Worm (Caenorhabditis elegans): ENCODE results near the gene rpb-8.

ce11 chrIII:4900260-4900659 lies 17.5 kb downstream of the rpb-8 start, which contains the start of gene tag-340:
- TF ChIP-seq daf-16 (GFP tag; optimal IDR thresholded peaks at IDR 0.05) (no peak), daf-16 (tag; optimal IDR thresholded peaks at IDR 0.05) (peak; percentile 42), ZK546.5 (tag; optimal IDR thresholded peaks at IDR 0.05) (no peak), F44E2.7 (GFP tag; IDR thresholded peaks at IDR 0.05) (no peak), lin-13 (GFP tag; optimal IDR thresholded peaks at IDR 0.05) (no peak), mes-2 (tag; optimal IDR thresholded peaks at IDR 0.05; ENCODE audit: poor library complexity, severe bottlenecking) (no peak)

Data from whole organism, L4 larva.